Worm (Caenorhabditis elegans): ENCODE data around the gene F17C11.12.

ce11 chrV:10960544-10960943, 23.8 kb upstream of the F17C11.12 start, which contains the start of gene vps-36:
- TF ChIP-seq med-1 (GFP tag; optimal IDR thresholded peaks at IDR 0.05; ENCODE audit: insufficient read depth) (no peak), flt-1 (GFP tag; IDR thresholded peaks at IDR 0.05) (no peak), ztf-29 (GFP tag; IDR thresholded peaks at IDR 0.05) (no peak), ref-1 (GFP tag; conservative IDR thresholded peaks at IDR 0.05) (no peak), T22C8.4 (GFP tag; IDR thresholded peaks at IDR 0.05) (no peak), tab-1 (GFP tag; IDR thresholded peaks at IDR 0.05) (no peak), klf-2 (GFP tag; conservative IDR thresholded peaks at IDR 0.05) (no peak), cog-1 (tag; optimal IDR thresholded peaks at IDR 0.05) (no peak), ztf-23 (GFP tag; IDR thresholded peaks at IDR 0.05) (no peak)

All from whole organism, midembryonic.